Worm (Caenorhabditis elegans): ENCODE results near the gene abts-2.

ce11 chrX:11560615-11561014 is 24.9 kb upstream of the abts-2 start, which contains the start of gene lev-8:
- TF ChIP-seq nhr-6 (tag; optimal IDR thresholded peaks at IDR 0.05) (no peak), snpc-4 (tag; optimal IDR thresholded peaks at IDR 0.05) (no peak), nhr-77 (tag; optimal IDR thresholded peaks at IDR 0.05) (no peak), unc-62 (GFP tag; optimal IDR thresholded peaks at IDR 0.05) (no peak), lin-39 (tag; optimal IDR thresholded peaks at IDR 0.05) (no peak), mdl-1 (tag; optimal IDR thresholded peaks at IDR 0.05) (no peak), unc-39 (tag; optimal IDR thresholded peaks at IDR 0.05) (no peak)
